Worm (Caenorhabditis elegans): ENCODE data around the gene W04G3.11.

ce11 chrX:11080170-11080728 lies 8.7 kb upstream of the W04G3.11 start, which contains the start of gene sulp-7:
- TF ChIP-seq tbx-2 (tag; optimal IDR thresholded peaks at IDR 0.05) = no peak
- no peak for TF ChIP-seq ceh-8 (GFP tag; optimal IDR thresholded peaks at IDR 0.05)
- TF ChIP-seq ces-1 (GFP tag; optimal IDR thresholded peaks at IDR 0.05) = no peak
- no peak for TF ChIP-seq ceh-90 (tag; optimal IDR thresholded peaks at IDR 0.05)

Data from whole organism, L1 larva.